Worm (Caenorhabditis elegans): ENCODE data around the gene M163.8.

The M163.8 gene

DNA sequence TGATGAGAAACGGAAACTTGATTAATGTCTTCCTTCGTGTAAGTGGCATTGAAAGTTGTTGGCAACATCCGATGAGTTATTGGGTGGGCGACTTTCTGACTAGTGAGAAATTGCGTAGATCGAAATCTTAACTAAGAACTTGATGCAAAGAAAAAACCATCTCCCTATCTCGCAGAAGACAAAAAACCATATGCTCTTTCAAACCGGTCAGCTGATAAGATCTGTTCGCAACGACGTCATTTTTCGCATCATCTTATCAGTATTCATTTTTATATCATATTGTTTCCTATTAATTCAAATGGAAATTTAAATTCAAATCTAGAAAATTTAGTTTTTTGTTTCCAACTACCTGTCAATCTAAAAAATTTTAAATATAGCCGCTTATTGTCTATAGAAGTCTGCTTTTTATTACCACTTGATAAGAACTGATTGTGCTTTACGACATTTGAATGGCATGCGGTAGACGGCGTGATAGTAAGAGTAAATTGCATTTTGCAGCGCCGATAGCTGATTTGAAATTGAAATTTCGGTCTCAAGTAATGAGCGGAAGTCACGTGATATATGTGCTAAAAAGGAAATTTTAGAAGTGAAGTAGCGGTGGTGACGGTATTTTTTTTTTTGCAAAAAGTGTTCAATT is 15.6 kb downstream of the M163.8 start:
- peak; percentile 99 for TF ChIP-seq elt-2 (tag; optimal IDR thresholded peaks at IDR 0.05)
- no peak for TF ChIP-seq ceh-28 (tag; optimal IDR thresholded peaks at IDR 0.05)
- TF ChIP-seq elt-1 (tag; optimal IDR thresholded peaks at IDR 0.05), result peak; percentile 84
- TF ChIP-seq egl-27 (tag; optimal IDR thresholded peaks at IDR 0.05), result peak; percentile 36
- no peak for TF ChIP-seq fkh-2 (tag; optimal IDR thresholded peaks at IDR 0.05)
- TF ChIP-seq ceh-16 (tag; optimal IDR thresholded peaks at IDR 0.05), result no peak
- peak; percentile 72 for TF ChIP-seq nhr-25 (tag; optimal IDR thresholded peaks at IDR 0.05)
- TF ChIP-seq pqm-1 (tag; optimal IDR thresholded peaks at IDR 0.05), result peak; percentile 17
- TF ChIP-seq eor-1 (tag; optimal IDR thresholded peaks at IDR 0.05), result no peak
- TF ChIP-seq pha-4 (tag; optimal IDR thresholded peaks at IDR 0.05), result peak; percentile 14
- no peak for TF ChIP-seq snpc-4 (tag; optimal IDR thresholded peaks at IDR 0.05)

DNA sequence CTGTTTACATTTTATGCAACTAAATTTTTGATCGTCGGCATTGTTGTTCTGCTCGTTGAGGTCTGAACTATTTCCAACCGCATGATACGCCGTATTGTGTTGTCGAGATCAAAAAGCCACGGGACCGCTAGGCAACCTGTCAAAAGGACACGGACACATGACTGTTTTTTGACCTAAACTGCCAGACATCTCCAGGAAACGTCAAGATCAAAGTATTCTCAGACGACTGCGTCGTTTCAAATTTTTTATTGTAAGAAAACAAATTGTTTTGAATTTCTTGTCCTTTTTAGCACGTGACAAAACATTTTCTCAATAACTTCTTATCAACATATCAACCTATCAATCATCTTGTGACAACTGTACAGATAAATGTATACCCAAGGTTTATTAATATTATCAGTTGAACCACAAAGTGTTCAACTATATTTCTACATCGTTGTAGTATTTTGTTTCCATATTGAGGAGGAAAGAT is 17.2 kb downstream of the M163.8 start:
- TF ChIP-seq mdl-1 (tag; optimal IDR thresholded peaks at IDR 0.05) (no peak), hmg-11 (tag; optimal IDR thresholded peaks at IDR 0.05) (no peak), lin-15B (tag; optimal IDR thresholded peaks at IDR 0.05) (no peak), nhr-77 (tag; optimal IDR thresholded peaks at IDR 0.05) (no peak), elt-2 (tag; optimal IDR thresholded peaks at IDR 0.05) (peak; percentile 97), lsy-12 (tag; optimal IDR thresholded peaks at IDR 0.05) (no peak), pqm-1 (tag; optimal IDR thresholded peaks at IDR 0.05) (peak; percentile 83), ceh-82 (tag; optimal IDR thresholded peaks at IDR 0.05) (no peak), elt-3 (tag; optimal IDR thresholded peaks at IDR 0.05) (no peak), nhr-67 (tag; optimal IDR thresholded peaks at IDR 0.05) (no peak), tbx-2 (tag; optimal IDR thresholded peaks at IDR 0.05) (no peak), nhr-43 (tag; optimal IDR thresholded peaks at IDR 0.05; ENCODE audit: poor library complexity, severe bottlenecking) (peak; percentile 82), unc-39 (tag; optimal IDR thresholded peaks at IDR 0.05) (no peak), nfya-1 (tag; optimal IDR thresholded peaks at IDR 0.05; ENCODE audit: insufficient read depth) (peak; percentile 9), sea-2 (GFP tag; optimal IDR thresholded peaks at IDR 0.05) (no peak), zag-1 (tag; optimal IDR thresholded peaks at IDR 0.05) (no peak), ceh-28 (tag; optimal IDR thresholded peaks at IDR 0.05) (no peak), ZK546.5 (tag; optimal IDR thresholded peaks at IDR 0.05) (no peak), jun-1 (tag; optimal IDR thresholded peaks at IDR 0.05) (peak; percentile 87), R02D3.7 (tag; optimal IDR thresholded peaks at IDR 0.05) (no peak), fkh-2 (tag; optimal IDR thresholded peaks at IDR 0.05) (no peak), elt-1 (tag; optimal IDR thresholded peaks at IDR 0.05) (peak; percentile 19), nhr-11 (tag; optimal IDR thresholded peaks at IDR 0.05) (no peak), ztf-11 (tag; optimal IDR thresholded peaks at IDR 0.05) (no peak), skn-1 (tag; optimal IDR thresholded peaks at IDR 0.05) (no peak), snpc-4 (tag; optimal IDR thresholded peaks at IDR 0.05) (no peak), ama-1 (optimal IDR thresholded peaks at IDR 0.05) (no peak), daf-12 (tag; optimal IDR thresholded peaks at IDR 0.05) (no peak), ztf-4 (tag; optimal IDR thresholded peaks at IDR 0.05) (no peak), pha-4 (tag; optimal IDR thresholded peaks at IDR 0.05) (peak; percentile 61), lin-39 (tag; optimal IDR thresholded peaks at IDR 0.05) (no peak), nhr-76 (tag; optimal IDR thresholded peaks at IDR 0.05) (no peak), ceh-9 (tag; optimal IDR thresholded peaks at IDR 0.05) (no peak), nhr-23 (tag; optimal IDR thresholded peaks at IDR 0.05) (peak; percentile 13), unc-62 (GFP tag; optimal IDR thresholded peaks at IDR 0.05) (peak; percentile 45), nhr-25 (tag; optimal IDR thresholded peaks at IDR 0.05) (peak; percentile 69), nhr-28 (tag; optimal IDR thresholded peaks at IDR 0.05) (no peak), fos-1 (tag; optimal IDR thresholded peaks at IDR 0.05) (no peak)

DNA sequence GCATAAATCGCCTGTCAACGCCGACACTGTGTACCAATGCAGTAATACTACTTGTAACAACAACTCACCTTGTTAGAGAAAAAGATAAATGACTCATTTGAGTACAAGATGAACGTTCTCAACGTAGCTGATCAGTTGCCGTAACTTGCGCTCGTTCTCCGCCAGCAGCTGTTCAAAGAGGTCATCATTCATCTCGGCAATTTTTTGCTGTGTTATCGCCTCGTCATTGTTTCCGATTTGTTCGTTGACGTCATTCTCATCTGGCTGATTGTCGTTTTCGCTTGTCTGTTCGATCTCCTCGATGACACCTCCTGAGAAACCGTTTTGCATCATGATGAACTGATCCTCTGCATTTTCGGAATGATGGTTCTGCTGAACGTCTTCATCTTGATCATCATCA is 18.4 kb downstream of the M163.8 start:
- TF ChIP-seq nhr-43 (tag; optimal IDR thresholded peaks at IDR 0.05; ENCODE audit: poor library complexity, severe bottlenecking) (peak; percentile 17), aly-2 (tag; optimal IDR thresholded peaks at IDR 0.05) (no peak), nhr-237 (tag; optimal IDR thresholded peaks at IDR 0.05) (no peak), lin-39 (tag; optimal IDR thresholded peaks at IDR 0.05) (peak; percentile 23), nhr-67 (tag; optimal IDR thresholded peaks at IDR 0.05) (no peak), ztf-11 (tag; optimal IDR thresholded peaks at IDR 0.05) (no peak), nhr-28 (tag; optimal IDR thresholded peaks at IDR 0.05) (no peak), lin-15B (tag; optimal IDR thresholded peaks at IDR 0.05) (no peak), mdl-1 (tag; optimal IDR thresholded peaks at IDR 0.05) (no peak), elt-1 (tag; optimal IDR thresholded peaks at IDR 0.05) (peak; percentile 42), zag-1 (tag; optimal IDR thresholded peaks at IDR 0.05) (no peak), egl-5 (tag; optimal IDR thresholded peaks at IDR 0.05) (no peak), elt-3 (tag; optimal IDR thresholded peaks at IDR 0.05) (no peak), nhr-25 (tag; optimal IDR thresholded peaks at IDR 0.05) (peak; percentile 74), fos-1 (tag; optimal IDR thresholded peaks at IDR 0.05) (no peak), ceh-82 (tag; optimal IDR thresholded peaks at IDR 0.05) (no peak), nhr-23 (tag; optimal IDR thresholded peaks at IDR 0.05) (peak; percentile 69)
